Worm (Caenorhabditis elegans) whole organism, late embryonic: ENCODE data around the gene F19G12.1.
A peak's percentile ranks its signal among the peaks of the same experiment; 100 is the strongest.

Experiments
- C08G9.2 ChIP-seq: sonication (generic microtip); optimal IDR thresholded peaks from 2 replicates; lab custom pipeline; 2016; ENCODE audit warnings: mild to moderate bottlenecking, missing genetic modification characterization, moderate library complexity, missing compliant biosample characterization
- K02D7.2 ChIP-seq: sonication (generic microtip); optimal IDR thresholded peaks from 2 replicates; lab custom pipeline; 2017; ENCODE audit warnings: mild to moderate bottlenecking, missing genetic modification characterization, missing compliant biosample characterization
- Y22D7AL.16 ChIP-seq: sonication (generic microtip); optimal IDR thresholded peaks from 2 replicates; lab custom pipeline; 2016; ENCODE audit warnings: missing genetic modification characterization, missing compliant biosample characterization
- ahr-1 ChIP-seq: sonication (generic microtip); optimal IDR thresholded peaks from 2 replicates; lab custom pipeline; 2016; ENCODE audit warnings: missing genetic modification characterization, missing compliant biosample characterization
- ama-1 ChIP-seq: fragments of 150-350 bp; optimal IDR thresholded peaks from 2 replicates; lab custom pipeline; 2014
- ceh-18 ChIP-seq: sonication (generic microtip); optimal IDR thresholded peaks from 2 replicates; lab custom pipeline; 2016; ENCODE audit warnings: missing genetic modification characterization, missing compliant biosample characterization
- ceh-19 ChIP-seq: fragments of 200-800 bp; sonication (Bioruptor generic); optimal IDR thresholded peaks from 2 replicates; lab custom pipeline; 2018; ENCODE audit warnings: mild to moderate bottlenecking, missing genetic modification characterization, missing compliant biosample characterization
- ceh-22 ChIP-seq: sonication (generic microtip); optimal IDR thresholded peaks from 2 replicates; lab custom pipeline; 2017; ENCODE audit warnings: missing biosample characterization, missing genetic modification characterization
- ceh-24 ChIP-seq: sonication (generic microtip); optimal IDR thresholded peaks from 2 replicates; lab custom pipeline; 2016; ENCODE audit warnings: mild to moderate bottlenecking, missing genetic modification characterization, missing compliant biosample characterization
- ceh-31 ChIP-seq: sonication (generic microtip); optimal IDR thresholded peaks from 2 replicates; lab custom pipeline; 2016; ENCODE audit warnings: missing genetic modification characterization, missing compliant biosample characterization
- ceh-34 ChIP-seq: sonication (generic microtip); optimal IDR thresholded peaks from 2 replicates; lab custom pipeline; 2016; ENCODE audit warnings: mild to moderate bottlenecking, missing genetic modification characterization, missing compliant biosample characterization
- ceh-45 ChIP-seq: fragments of 200-800 bp; sonication (Bioruptor generic); IDR thresholded peaks from 2 replicates; pipeline ENCODE4 v1.3.6; 2022; ENCODE audit warnings: missing genetic modification reagents, missing genetic modification characterization, missing compliant biosample characterization
- ceh-48 ChIP-seq: sonication (generic microtip); optimal IDR thresholded peaks from 2 replicates; lab custom pipeline; 2016; ENCODE audit warnings: missing genetic modification characterization, inconsistent platforms, missing compliant biosample characterization
- ceh-9 ChIP-seq: sonication (generic microtip); optimal IDR thresholded peaks from 2 replicates; lab custom pipeline; 2016; ENCODE audit warnings: mild to moderate bottlenecking, missing genetic modification characterization, inconsistent platforms, missing compliant biosample characterization
- dve-1 ChIP-seq: sonication (generic microtip); optimal IDR thresholded peaks from 2 replicates; lab custom pipeline; 2017; ENCODE audit warnings: antibody characterized with exemption, mild to moderate bottlenecking, missing genetic modification characterization, missing compliant biosample characterization
- elt-4 ChIP-seq: sonication (generic microtip); optimal IDR thresholded peaks from 2 replicates; lab custom pipeline; 2016; ENCODE audit warnings: missing genetic modification characterization, missing compliant biosample characterization
- eyg-1 ChIP-seq: sonication (generic microtip); optimal IDR thresholded peaks from 2 replicates; lab custom pipeline; 2016; ENCODE audit warnings: missing genotype, missing genetic modification characterization, missing compliant biosample characterization
- fax-1 ChIP-seq: sonication (generic microtip); optimal IDR thresholded peaks from 2 replicates; lab custom pipeline; 2016; ENCODE audit warnings: missing genotype, missing genetic modification characterization, missing compliant biosample characterization
- fkh-10 ChIP-seq: fragments of 150-350 bp; optimal IDR thresholded peaks from 2 replicates; lab custom pipeline; 2014; ENCODE audit warnings: missing biosample characterization, missing genetic modification reagents, missing genetic modification characterization
- fkh-6 ChIP-seq: sonication (generic microtip); optimal IDR thresholded peaks from 2 replicates; lab custom pipeline; 2016; ENCODE audit warnings: missing genetic modification characterization, missing compliant biosample characterization
- hlh-30 ChIP-seq: sonication (generic microtip); optimal IDR thresholded peaks from 2 replicates; lab custom pipeline; 2017; ENCODE audit warnings: antibody characterized with exemption, missing genetic modification characterization, missing compliant biosample characterization; ENCODE audit not compliant: insufficient read depth
- hlh-8 ChIP-seq: sonication (generic microtip); optimal IDR thresholded peaks from 2 replicates; lab custom pipeline; 2016; ENCODE audit warnings: missing genotype, missing genetic modification characterization, missing compliant biosample characterization
- lin-11 ChIP-seq: fragments of 200-800 bp; sonication (Bioruptor generic); optimal IDR thresholded peaks from 2 replicates; lab custom pipeline; 2018; ENCODE audit warnings: mild to moderate bottlenecking, missing genetic modification characterization, missing compliant biosample characterization
- madf-2 ChIP-seq: sonication (generic microtip); optimal IDR thresholded peaks from 2 replicates; lab custom pipeline; 2017; ENCODE audit warnings: missing genetic modification characterization, missing compliant biosample characterization
- mec-3 ChIP-seq: sonication (generic microtip); optimal IDR thresholded peaks from 2 replicates; lab custom pipeline; 2016; ENCODE audit warnings: borderline replicate concordance, missing genetic modification characterization, missing compliant biosample characterization
- nfya-1 ChIP-seq: sonication (generic microtip); optimal IDR thresholded peaks from 2 replicates; lab custom pipeline; 2017; ENCODE audit warnings: missing genetic modification characterization, mild to moderate bottlenecking, missing compliant biosample characterization, antibody characterized with exemption, moderate library complexity
- npax-4 ChIP-seq: sonication (generic microtip); optimal IDR thresholded peaks from 2 replicates; lab custom pipeline; 2016; ENCODE audit warnings: missing genetic modification characterization, missing compliant biosample characterization
- pag-3 ChIP-seq: sonication (generic microtip); optimal IDR thresholded peaks from 2 replicates; lab custom pipeline; 2016; ENCODE audit warnings: missing compliant biosample characterization, missing genetic modification characterization, borderline replicate concordance
- pax-1 ChIP-seq: fragments of 150-350 bp; optimal IDR thresholded peaks from 2 replicates; lab custom pipeline; 2014; ENCODE audit warnings: missing biosample characterization, missing genetic modification characterization
- pha-4 ChIP-seq: fragments of 150-350 bp; optimal IDR thresholded peaks from 2 replicates; lab custom pipeline; 2018; ENCODE audit warnings: missing biosample characterization, missing genetic modification reagents, missing genetic modification characterization
- pqm-1 ChIP-seq: sonication (generic microtip); optimal IDR thresholded peaks from 2 replicates; lab custom pipeline; 2016; ENCODE audit warnings: missing genetic modification characterization, missing compliant biosample characterization
- ref-2 ChIP-seq: sonication (generic microtip); optimal IDR thresholded peaks from 2 replicates; lab custom pipeline; 2016; ENCODE audit warnings: missing genetic modification characterization, missing compliant biosample characterization
- unc-3 ChIP-seq, 2 experiments: fragments of 200-800 bp in 1 of 2; sonication (Bioruptor generic) in 1 of 2; sonication (generic microtip) in 1 of 2; conservative IDR thresholded peaks in 1 of 2; optimal IDR thresholded peaks in 1 of 2; 2 replicates each; pipeline versions ENCODE4 v1.3.6 to Lab custom; 2016 to 2022; ENCODE audit warnings: missing compliant biosample characterization in 2 of 2, missing genetic modification characterization in 2 of 2, missing genetic modification reagents in 1 of 2
- unc-42 ChIP-seq: sonication (generic microtip); optimal IDR thresholded peaks from 2 replicates; lab custom pipeline; 2016; ENCODE audit warnings: missing genotype, missing genetic modification characterization, missing compliant biosample characterization
- unc-55 ChIP-seq: sonication (generic microtip); optimal IDR thresholded peaks from 2 replicates; lab custom pipeline; 2017; ENCODE audit warnings: missing biosample characterization, missing genetic modification reagents, missing genetic modification characterization
- zip-5 ChIP-seq: sonication (generic microtip); optimal IDR thresholded peaks from 2 replicates; lab custom pipeline; 2016; ENCODE audit warnings: missing genetic modification characterization, missing compliant biosample characterization

F19G12.1 gene

DNA sequence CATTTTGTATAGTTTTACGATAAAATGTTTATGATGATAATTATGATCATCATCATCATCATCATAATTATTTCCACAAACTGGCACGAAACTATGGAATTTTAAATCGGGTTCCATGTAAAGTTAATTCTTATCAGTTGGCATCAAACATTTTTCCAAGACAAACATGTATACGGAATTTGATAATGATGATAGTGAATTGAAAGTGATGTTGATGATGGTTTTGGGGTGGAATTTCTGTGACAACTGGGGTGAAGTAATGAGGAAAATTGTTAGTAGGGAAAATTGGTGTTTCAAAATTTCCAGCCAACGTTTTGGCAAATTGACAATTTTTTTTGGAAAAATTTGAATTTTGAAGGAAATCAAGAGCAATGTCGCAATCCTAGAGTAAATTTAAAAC is 28.9 kb downstream of the F19G12.1 start:
- TF ChIP-seq eyg-1 (tag; lab: Kevin White, UChicago) = no peak
- no peak for TF ChIP-seq ref-2 (tag; lab: Kevin White, UChicago)
- TF ChIP-seq fkh-6 (tag; lab: Kevin White, UChicago) = no peak
- no peak for TF ChIP-seq ceh-34 (tag; lab: Kevin White, UChicago)
- TF ChIP-seq ceh-31 (tag; lab: Kevin White, UChicago) = no peak
- TF ChIP-seq K02D7.2 (tag; lab: Kevin White, UChicago) = no peak

DNA sequence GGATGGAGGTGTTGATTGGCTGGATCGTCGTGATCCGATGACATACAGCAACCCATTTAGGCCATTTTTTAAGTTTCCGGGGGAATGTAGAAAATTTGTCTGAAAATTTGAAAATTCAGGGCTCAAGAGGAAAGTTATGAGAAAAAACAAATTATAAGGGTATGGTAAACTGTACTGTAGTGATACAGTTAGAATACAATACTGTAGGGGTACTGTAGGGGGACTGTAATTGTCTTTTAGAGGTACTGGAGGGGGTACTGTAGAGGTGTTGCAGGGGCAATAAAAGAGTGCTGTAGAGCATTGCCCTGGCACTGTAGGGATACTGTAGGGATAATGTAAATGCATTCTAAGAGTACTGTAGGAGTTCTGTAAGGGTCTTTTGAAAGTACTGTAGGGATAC is 33.9 kb downstream of the F19G12.1 start, which contains the start of gene D1005.6:
D1005.6 (minus strand) TSS at position 101 of the 400 bp plus-strand sequence.
- TF ChIP-seq ama-1 (no peak), nfya-1 (tag; lab: Kevin White, UChicago) (no peak), ceh-48 (tag; lab: Kevin White, UChicago) (no peak), ceh-22 (no peak), dve-1 (tag; lab: Kevin White, UChicago) (no peak), ceh-45 (GFP tag; lab: Robert Waterston, UW) (no peak), pha-4 (no peak), ceh-18 (tag; lab: Kevin White, UChicago) (no peak), lin-11 (tag; lab: Kevin White, UChicago) (no peak), unc-55 (no peak)

DNA sequence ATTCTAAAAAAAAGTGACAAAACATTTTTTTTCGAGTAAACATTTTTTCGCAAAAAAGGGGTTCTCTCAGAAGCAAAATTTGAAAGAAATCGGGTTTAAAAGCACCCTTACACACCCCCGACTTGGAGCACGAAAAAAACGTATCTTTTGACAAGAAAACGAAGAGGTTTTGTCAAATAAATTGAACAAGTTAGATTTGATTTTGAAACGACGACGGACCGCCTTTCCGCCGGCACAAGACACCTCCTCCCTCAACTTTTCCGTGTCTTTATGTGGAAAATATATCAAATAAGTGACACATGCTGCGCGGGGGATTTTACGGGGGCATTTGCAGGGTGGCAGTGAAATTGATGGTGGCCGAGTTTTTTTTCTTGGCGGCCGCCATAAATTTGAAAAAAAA is 37.2 kb downstream of the F19G12.1 start:
- peak; percentile 62 for TF ChIP-seq unc-42 (tag; lab: Kevin White, UChicago)
- no peak for TF ChIP-seq ahr-1 (tag; lab: Kevin White, UChicago)

DNA sequence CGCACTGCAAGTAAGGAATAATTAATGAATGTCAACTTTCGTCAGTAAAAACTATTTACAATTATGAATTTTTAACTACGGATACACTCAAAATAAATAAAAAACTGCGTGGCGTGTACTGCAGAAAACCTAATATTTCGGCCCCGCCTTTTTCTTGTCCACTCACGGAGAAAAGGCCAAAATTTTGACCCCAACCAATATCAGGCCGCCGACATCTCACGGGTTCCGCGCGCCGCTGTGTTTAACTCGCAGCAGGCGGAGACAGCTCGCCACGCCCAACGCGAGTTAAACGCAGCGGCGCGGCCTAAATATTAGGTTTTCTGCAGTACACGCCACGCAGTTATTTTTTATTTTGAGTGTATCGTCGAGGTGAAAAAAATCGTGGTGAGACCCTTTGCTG is 40.4 kb downstream of the F19G12.1 start:
- TF ChIP-seq ceh-19 = no peak
- TF ChIP-seq mec-3 = no peak
- no peak for TF ChIP-seq madf-2 (tag; lab: Kevin White, UChicago)
- TF ChIP-seq hlh-8 (tag; lab: Kevin White, UChicago) = no peak
- no peak for TF ChIP-seq ceh-48 (tag; lab: Kevin White, UChicago)
- no peak for TF ChIP-seq ceh-31 (tag; lab: Kevin White, UChicago)
- no peak for TF ChIP-seq elt-4 (tag; lab: Kevin White, UChicago)
- TF ChIP-seq unc-55 = no peak
- TF ChIP-seq ceh-34 (tag; lab: Kevin White, UChicago) = no peak
- no peak for TF ChIP-seq Y22D7AL.16
- no peak for TF ChIP-seq hlh-30 (tag; lab: Kevin White, UChicago)
- no peak for TF ChIP-seq ceh-9 (tag; lab: Kevin White, UChicago)
- no peak for TF ChIP-seq pqm-1 (tag; lab: Kevin White, UChicago)
- TF ChIP-seq fkh-10 (GFP tag; lab: Kevin White, UChicago) = no peak
- no peak for TF ChIP-seq pag-3 (tag; lab: Kevin White, UChicago)
- no peak for TF ChIP-seq zip-5
- TF ChIP-seq C08G9.2 (tag; lab: Kevin White, UChicago) = no peak
- no peak for TF ChIP-seq ceh-24 (tag; lab: Kevin White, UChicago)
- TF ChIP-seq, all 69 proteins: peak for 0

DNA sequence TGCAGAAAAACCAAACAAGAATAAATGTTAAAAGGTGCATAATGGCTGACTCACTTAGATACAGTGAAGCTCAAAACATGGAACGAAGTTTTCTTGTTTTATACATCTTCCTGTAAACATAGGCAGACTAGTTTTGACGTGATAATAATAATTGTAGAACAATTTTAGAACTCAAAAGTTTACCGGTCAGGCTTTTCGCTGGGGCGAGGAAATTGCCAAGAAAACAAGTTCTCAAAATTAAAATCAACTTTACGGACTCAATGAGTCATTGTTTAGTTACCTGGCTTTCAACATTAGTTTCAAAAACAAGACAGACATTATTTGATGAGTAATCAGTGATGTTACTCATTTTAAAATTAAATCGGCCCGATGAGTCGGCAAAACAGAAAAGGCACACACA is 42.1 kb downstream of the F19G12.1 start, which contains the start of gene D1005.5:
D1005.5 (minus strand) TSS at position 101 of the 400 bp plus-strand sequence.
- TF ChIP-seq ceh-22 (no peak), pha-4 (no peak), elt-4 (tag; lab: Kevin White, UChicago) (no peak), mec-3 (no peak), ref-2 (tag; lab: Kevin White, UChicago) (no peak), npax-4 (tag; lab: Kevin White, UChicago) (no peak), ceh-9 (tag; lab: Kevin White, UChicago) (no peak), pax-1 (tag; lab: Kevin White, UChicago) (no peak), K02D7.2 (tag; lab: Kevin White, UChicago) (no peak), unc-3 (GFP tag; conservative IDR thresholded peaks at IDR 0.05; lab: Robert Waterston, UW) (no peak), unc-3 (tag; optimal IDR thresholded peaks at IDR 0.05; lab: Kevin White, UChicago) (no peak), fax-1 (tag; lab: Kevin White, UChicago) (no peak)
- TF ChIP-seq, all 69 proteins: peak for 0
